Fruit fly (Drosophila melanogaster) whole organism, embryonic: ENCODE measurements around the gene CG4586.

Experiments
- B-H1 ChIP-seq: fragments of 200-800 bp; sonication (Bioruptor generic); IDR thresholded peaks from 3 replicates; pipeline ENCODE4 v1.3.6; 2022; ENCODE audit warnings: missing biosample characterization, missing genetic modification characterization
- Blimp-1 ChIP-seq: fragments of 200-800 bp; sonication (Bioruptor generic); optimal IDR thresholded peaks from 3 replicates; lab custom pipeline; 2018; ENCODE audit warnings: missing biosample characterization, missing genetic modification characterization, mild to moderate bottlenecking, moderate library complexity, missing genetic modification reagents
- C15 ChIP-seq: fragments of 200-800 bp; sonication (Bioruptor generic); IDR thresholded peaks from 3 replicates; pipeline ENCODE4 v1.3.6; 2022; ENCODE audit warnings: missing biosample characterization, missing genetic modification characterization
- CG10366 ChIP-seq: fragments of 200-800 bp; sonication (Bioruptor generic); IDR thresholded peaks from 2 replicates; pipeline ENCODE4 v1.3.6; 2022; ENCODE audit warnings: missing biosample characterization, missing genetic modification characterization
- CG12299 ChIP-seq: fragments of 200-800 bp; sonication (Bioruptor generic); optimal IDR thresholded peaks from 2 replicates; lab custom pipeline; 2018; ENCODE audit warnings: missing biosample characterization, mild to moderate bottlenecking, missing genetic modification characterization
- CG1233 ChIP-seq: fragments of 200-800 bp; sonication (Bioruptor generic); optimal IDR thresholded peaks from 4 replicates; lab custom pipeline; 2018; ENCODE audit warnings: missing biosample characterization, mild to moderate bottlenecking, missing genetic modification characterization
- CG13287 ChIP-seq: fragments of 200-800 bp; sonication (Bioruptor generic); IDR thresholded peaks from 2 replicates; pipeline ENCODE4 v1.3.6; 2022; ENCODE audit warnings: missing biosample characterization, missing genetic modification characterization; ENCODE audit not compliant: partially characterized antibody
- CG13894 ChIP-seq: fragments of 200-800 bp; sonication (Bioruptor generic); optimal IDR thresholded peaks from 3 replicates; lab custom pipeline; 2018; ENCODE audit warnings: missing biosample characterization, mild to moderate bottlenecking, missing genetic modification characterization, moderate library complexity
- CG14965 ChIP-seq: fragments of 200-800 bp; sonication (Bioruptor generic); optimal IDR thresholded peaks from 2 replicates; lab custom pipeline; 2016; ENCODE audit warnings: missing biosample characterization, missing genetic modification characterization, borderline replicate concordance
- CG15073 ChIP-seq: fragments of 200-800 bp; sonication (Bioruptor generic); optimal IDR thresholded peaks from 2 replicates; lab custom pipeline; 2016; ENCODE audit warnings: missing biosample characterization, missing genetic modification characterization
- CG15479 ChIP-seq: fragments of 200-800 bp; sonication (Bioruptor generic); optimal IDR thresholded peaks from 3 replicates; lab custom pipeline; 2019; ENCODE audit warnings: missing biosample characterization, mild to moderate bottlenecking, missing genetic modification characterization, moderate library complexity
- CG17359 ChIP-seq: fragments of 200-800 bp; sonication (Bioruptor generic); optimal IDR thresholded peaks from 3 replicates; lab custom pipeline; 2018; ENCODE audit warnings: missing biosample characterization, mild to moderate bottlenecking, missing genetic modification characterization, moderate library complexity
- CG1792 ChIP-seq: fragments of 200-800 bp; sonication (Bioruptor generic); optimal IDR thresholded peaks from 2 replicates; lab custom pipeline; 2016; ENCODE audit warnings: missing biosample characterization, missing genetic modification characterization
- CG18476 ChIP-seq: fragments of 200-800 bp; sonication (Bioruptor generic); optimal IDR thresholded peaks from 2 replicates; lab custom pipeline; 2016; ENCODE audit warnings: missing biosample characterization, mild to moderate bottlenecking, missing genetic modification characterization
- CG18619 ChIP-seq: fragments of 200-800 bp; sonication (Bioruptor generic); optimal IDR thresholded peaks from 3 replicates; lab custom pipeline; 2017; ENCODE audit warnings: missing biosample characterization, mild to moderate bottlenecking, missing genetic modification characterization
- CG2678 ChIP-seq: fragments of 200-800 bp; sonication (Bioruptor generic); optimal IDR thresholded peaks from 3 replicates; lab custom pipeline; 2019; ENCODE audit warnings: missing biosample characterization, mild to moderate bottlenecking, missing genetic modification characterization, moderate library complexity
- CG2875 ChIP-seq: fragments of 200-800 bp; sonication (Bioruptor generic); optimal IDR thresholded peaks from 2 replicates; lab custom pipeline; 2017; ENCODE audit warnings: missing biosample characterization, mild to moderate bottlenecking, missing genetic modification characterization, missing genetic modification reagents
- CG33557 ChIP-seq: fragments of 200-800 bp; sonication (Bioruptor generic); optimal IDR thresholded peaks from 2 replicates; lab custom pipeline; 2019; ENCODE audit warnings: missing biosample characterization, mild to moderate bottlenecking, missing genetic modification characterization, moderate library complexity
- CG3726 ChIP-seq: fragments of 200-800 bp; sonication (Bioruptor generic); IDR thresholded peaks from 3 replicates; pipeline ENCODE4, ENCODE4 v1.3.6; 2022; ENCODE audit warnings: missing biosample characterization, missing genetic modification characterization
- CG5953 ChIP-seq: fragments of 200-800 bp; sonication (Bioruptor generic); IDR thresholded peaks from 2 replicates; pipeline ENCODE4 v1.3.6; 2022; ENCODE audit warnings: missing biosample characterization, missing genetic modification characterization
- CG7556 ChIP-seq: fragments of 200-800 bp; sonication (Bioruptor generic); optimal IDR thresholded peaks from 2 replicates; lab custom pipeline; 2017; ENCODE audit warnings: missing biosample characterization, mild to moderate bottlenecking, missing genetic modification characterization
- CG8388 ChIP-seq: fragments of 200-800 bp; sonication (Bioruptor generic); optimal IDR thresholded peaks from 2 replicates; lab custom pipeline; 2019; ENCODE audit warnings: missing biosample characterization, mild to moderate bottlenecking, missing genetic modification characterization, moderate library complexity
- CG8944 ChIP-seq: fragments of 200-800 bp; sonication (Bioruptor generic); optimal IDR thresholded peaks from 3 replicates; lab custom pipeline; 2016; ENCODE audit warnings: missing biosample characterization, missing genetic modification characterization
- Chrac-16 ChIP-seq: fragments of 200-800 bp; sonication (Bioruptor generic); optimal IDR thresholded peaks from 3 replicates; lab custom pipeline; 2016; ENCODE audit warnings: missing biosample characterization, missing genetic modification characterization
- Hmx ChIP-seq: fragments of 200-800 bp; sonication (Bioruptor generic); optimal IDR thresholded peaks from 2 replicates; lab custom pipeline; 2016; ENCODE audit warnings: missing biosample characterization, missing genetic modification characterization
- NFAT ChIP-seq: fragments of 200-800 bp; sonication (Bioruptor generic); IDR thresholded peaks from 2 replicates; pipeline ENCODE4 v1.3.6; 2022; ENCODE audit warnings: missing biosample characterization, missing genetic modification characterization
- bigmax ChIP-seq: fragments of 200-800 bp; sonication (Bioruptor generic); optimal IDR thresholded peaks from 2 replicates; lab custom pipeline; 2018; ENCODE audit warnings: missing biosample characterization, mild to moderate bottlenecking, missing genetic modification characterization
- dysf ChIP-seq: fragments of 200-800 bp; sonication (Bioruptor generic); IDR thresholded peaks from 3 replicates; pipeline ENCODE4 v1.3.6; 2022; ENCODE audit warnings: missing biosample characterization, missing genetic modification characterization
- emc ChIP-seq: fragments of 200-800 bp; sonication (Bioruptor generic); optimal IDR thresholded peaks from 2 replicates; lab custom pipeline; 2016; ENCODE audit warnings: missing biosample characterization, missing genetic modification characterization
- esg ChIP-seq: fragments of 200-800 bp; sonication (Bioruptor generic); conservative IDR thresholded peaks from 2 replicates; pipeline ENCODE4 v1.3.6; 2022; ENCODE audit warnings: missing biosample characterization, missing genetic modification characterization
- exex ChIP-seq: fragments of 200-800 bp; sonication (Bioruptor generic); optimal IDR thresholded peaks from 4 replicates; lab custom pipeline; 2018; ENCODE audit warnings: missing biosample characterization, mild to moderate bottlenecking, missing genetic modification characterization, moderate library complexity
- fru ChIP-seq: fragments of >200 bp; optimal IDR thresholded peaks from 2 replicates; lab custom pipeline; 2017
- grau ChIP-seq: fragments of 200-800 bp; optimal IDR thresholded peaks from 3 replicates; lab custom pipeline; 2019; ENCODE audit warnings: missing biosample characterization, mild to moderate bottlenecking, missing genetic modification characterization, moderate library complexity
- grn ChIP-seq: fragments of 200-800 bp; sonication (Bioruptor generic); optimal IDR thresholded peaks from 3 replicates; lab custom pipeline; 2017; ENCODE audit warnings: missing biosample characterization, missing genetic modification characterization
- gsb-n ChIP-seq: fragments of 200-800 bp; sonication (Bioruptor generic); optimal IDR thresholded peaks from 3 replicates; lab custom pipeline; 2018; ENCODE audit warnings: missing biosample characterization, mild to moderate bottlenecking, missing genetic modification characterization
- gt ChIP-seq: fragments of 200-800 bp; sonication (Bioruptor generic); IDR thresholded peaks from 2 replicates; pipeline ENCODE4 v1.3.6; 2022; ENCODE audit warnings: missing biosample characterization, missing genetic modification characterization
- hb ChIP-seq: fragments of 200-800 bp; sonication (Bioruptor generic); IDR thresholded peaks from 3 replicates; pipeline ENCODE4 v1.3.6; 2022; ENCODE audit warnings: missing biosample characterization, missing genetic modification characterization; ENCODE audit not compliant: partially characterized antibody
- kni ChIP-seq: fragments of 200-800 bp; sonication (Bioruptor generic); optimal IDR thresholded peaks from 3 replicates; lab custom pipeline; 2017; ENCODE audit warnings: mild to moderate bottlenecking, missing biosample characterization, missing genetic modification reagents, missing genetic modification characterization
- lab ChIP-seq: fragments of 200-800 bp; sonication (Bioruptor generic); optimal IDR thresholded peaks from 3 replicates; lab custom pipeline; 2017; ENCODE audit warnings: missing biosample characterization, missing genetic modification characterization, mild to moderate bottlenecking, moderate library complexity, missing genetic modification reagents
- nerfin-1 ChIP-seq: fragments of 200-800 bp; sonication (Bioruptor generic); optimal IDR thresholded peaks from 3 replicates; lab custom pipeline; 2019; ENCODE audit warnings: missing biosample characterization, mild to moderate bottlenecking, missing genetic modification characterization, moderate library complexity
- nerfin-2 ChIP-seq: fragments of 200-800 bp; sonication (Bioruptor generic); IDR thresholded peaks from 2 replicates; pipeline ENCODE4 v1.3.6; 2022; ENCODE audit warnings: missing biosample characterization, missing genetic modification characterization; ENCODE audit not compliant: partially characterized antibody
- otp ChIP-seq: fragments of 200-800 bp; sonication (Bioruptor generic); IDR thresholded peaks from 3 replicates; pipeline ENCODE4, ENCODE4 v1.3.6; 2022; ENCODE audit warnings: missing biosample characterization, missing genetic modification characterization
- scrt ChIP-seq: fragments of 200-800 bp; sonication (Bioruptor generic); optimal IDR thresholded peaks from 2 replicates; lab custom pipeline; 2018; ENCODE audit warnings: missing biosample characterization, mild to moderate bottlenecking, missing genetic modification characterization, moderate library complexity
- sim ChIP-seq: fragments of 200-800 bp; sonication (Bioruptor generic); IDR thresholded peaks from 2 replicates; pipeline ENCODE4 v1.3.6; 2022; ENCODE audit warnings: missing biosample characterization, missing genetic modification characterization
- slou ChIP-seq: fragments of 200-800 bp; sonication (Bioruptor generic); optimal IDR thresholded peaks from 3 replicates; lab custom pipeline; 2016; ENCODE audit warnings: missing biosample characterization, missing genetic modification characterization
- ttk ChIP-seq: fragments of 200-800 bp; sonication (Bioruptor generic); IDR thresholded peaks from 2 replicates; pipeline ENCODE4 v2.1.2; 2022; ENCODE audit warnings: missing biosample characterization, missing genetic modification characterization
- twi ChIP-seq: fragments of 200-800 bp; optimal IDR thresholded peaks from 2 replicates; lab custom pipeline; 2019; ENCODE audit warnings: missing biosample characterization, mild to moderate bottlenecking, missing genetic modification characterization, moderate library complexity
- zfh2 ChIP-seq: fragments of 200-800 bp; sonication (Bioruptor generic); optimal IDR thresholded peaks from 2 replicates; lab custom pipeline; 2016; ENCODE audit warnings: missing biosample characterization, missing genetic modification characterization

The CG4586 gene

dm6 chrX:7013320-7014214, 43.8 kb downstream of the CG4586 start, which contains the start of the genes CG3032 and CG4593 (continued):
- TF ChIP-seq CG15479 (GFP tag; lab: Kevin White, UChicago) (no peak), C15 (GFP tag; lab: Robert Waterston, UW) (peak; percentile 73; the same call in 2 of the 3 replicates), dysf (GFP tag; lab: Robert Waterston, UW) (peak; percentile 92), Chrac-16 (GFP tag; lab: Kevin White, UChicago) (peak; percentile 81), gsb-n (tag; lab: Kevin White, UChicago) (peak; percentile 60), bigmax (GFP tag; lab: Kevin White, UChicago) (no peak), scrt (GFP tag; lab: Kevin White, UChicago) (peak; percentile 68), zfh2 (GFP tag; lab: Kevin White, UChicago) (peak; percentile 83), CG17359 (tag; lab: Kevin White, UChicago) (peak; percentile 82), CG1233 (GFP tag; lab: Kevin White, UChicago) (peak; percentile 64), grau (tag; lab: Kevin White, UChicago) (peak; percentile 97), nerfin-2 (no peak), CG5953 (GFP tag; lab: Robert Waterston, UW) (peak; percentile 65), sim (GFP tag; lab: Robert Waterston, UW) (no peak), CG7556 (GFP tag; lab: Kevin White, UChicago) (peak; percentile 64), CG33557 (GFP tag; lab: Kevin White, UChicago) (peak; percentile 27), ttk (GFP tag; lab: Robert Waterston, UW) (peak; percentile 80), CG12299 (tag; lab: Kevin White, UChicago) (peak; percentile 62), gt (GFP tag; lab: Robert Waterston, UW) (0 out of 2 replicates have a peak, but pooled peaks have one; percentile 32), esg (GFP tag; lab: Robert Waterston, UW) (peak; percentile 88), CG2875 (GFP tag; lab: Kevin White, UChicago) (peak; percentile 16), nerfin-1 (tag; lab: Kevin White, UChicago) (peak; percentile 55), CG13894 (tag; lab: Kevin White, UChicago) (peak; percentile 60), otp (GFP tag; lab: Robert Waterston, UW) (0 out of 3 replicates have a peak, but pooled peaks have one; percentile 60), emc (GFP tag; lab: Kevin White, UChicago) (peak; percentile 38), exex (tag; lab: Kevin White, UChicago) (peak; percentile 23), twi (tag; lab: Kevin White, UChicago) (peak; percentile 29), CG2678 (peak; percentile 86), fru (lab: Kevin White, UChicago) (no peak), Blimp-1 (peak; percentile 67), CG10366 (peak; percentile 92), grn (GFP tag; lab: Kevin White, UChicago) (no peak), CG18476 (GFP tag; lab: Kevin White, UChicago) (peak; percentile 69), CG15073 (no peak), CG3726 (GFP tag; lab: Robert Waterston, UW) (peak; percentile 65; the same call in 2 of the 3 replicates), NFAT (GFP tag; lab: Robert Waterston, UW) (peak; percentile 94), CG8388 (peak; percentile 61), CG13287 (GFP tag; lab: Robert Waterston, UW) (peak; percentile 23; the same call in 1 of the 2 replicates), hb (no peak), CG8944 (GFP tag; lab: Kevin White, UChicago) (peak; percentile 67), kni (GFP tag; lab: Kevin White, UChicago) (no peak), Hmx (peak; percentile 56), CG18619 (GFP tag; lab: Kevin White, UChicago) (peak; percentile 71), lab (peak; percentile 89), CG1792 (peak; percentile 23), B-H1 (peak; percentile 91), slou (peak; percentile 71), CG14965 (GFP tag; lab: Kevin White, UChicago) (no peak)
